Worm (Caenorhabditis elegans) whole organism, midembryonic: Measurements from ENCODE around the gene igeg-1.

Experiments used
- T22C8.4 ChIP-seq: fragments of 200-800 bp; sonication (Bioruptor generic); IDR thresholded peaks from 2 replicates; pipeline ENCODE4 v1.3.6; 2022; ENCODE audit warnings: missing genetic modification characterization, missing compliant biosample characterization
- cog-1 ChIP-seq: sonication (generic microtip); optimal IDR thresholded peaks from 2 replicates; lab custom pipeline; 2016; ENCODE audit warnings: missing genetic modification characterization, missing compliant biosample characterization
- flt-1 ChIP-seq: fragments of 200-800 bp; sonication (Bioruptor generic); IDR thresholded peaks from 2 replicates; pipeline ENCODE4 v1.3.6; 2022; ENCODE audit warnings: missing genetic modification characterization, missing compliant biosample characterization
- klf-2 ChIP-seq: fragments of 200-800 bp; sonication (Bioruptor generic); conservative IDR thresholded peaks from 2 replicates; pipeline ENCODE4 v1.3.6; 2022; ENCODE audit warnings: missing genetic modification reagents, missing genetic modification characterization, missing compliant biosample characterization
- med-1 ChIP-seq: sonication (generic microtip); optimal IDR thresholded peaks from 2 replicates; lab custom pipeline; 2017; ENCODE audit warnings: missing genetic modification characterization, mild to moderate bottlenecking, missing compliant biosample characterization, antibody characterized with exemption, missing genetic modification reagents; ENCODE audit not compliant: insufficient read depth
- ref-1 ChIP-seq: fragments of 200-800 bp; sonication (Bioruptor generic); conservative IDR thresholded peaks from 2 replicates; pipeline ENCODE4 v1.3.6; 2022; ENCODE audit warnings: missing genetic modification reagents, missing genetic modification characterization, missing compliant biosample characterization
- tab-1 ChIP-seq: fragments of 200-800 bp; sonication (Bioruptor generic); IDR thresholded peaks from 2 replicates; pipeline ENCODE4 v1.3.6; 2022; ENCODE audit warnings: missing genetic modification characterization, missing compliant biosample characterization
- ztf-23 ChIP-seq: fragments of 200-800 bp; sonication (Bioruptor generic); IDR thresholded peaks from 2 replicates; pipeline ENCODE4 v1.3.6; 2022; ENCODE audit warnings: missing genetic modification reagents, missing genetic modification characterization, missing compliant biosample characterization
- ztf-29 ChIP-seq: fragments of 200-800 bp; sonication (Bioruptor generic); IDR thresholded peaks from 2 replicates; pipeline ENCODE4 v1.3.6; 2022; ENCODE audit warnings: missing genetic modification reagents, missing genetic modification characterization, missing compliant biosample characterization

The igeg-1 gene

ce11 chrIV:4611740-4612139 is 49.3 kb downstream of the igeg-1 start:
- TF ChIP-seq flt-1 (no peak), T22C8.4 (GFP tag; lab: Robert Waterston, UW) (no peak), ref-1 (GFP tag; lab: Robert Waterston, UW) (no peak), tab-1 (GFP tag; lab: Robert Waterston, UW) (no peak), cog-1 (tag; lab: Kevin White, UChicago) (no peak), ztf-29 (GFP tag; lab: Robert Waterston, UW) (no peak), klf-2 (GFP tag; lab: Robert Waterston, UW) (no peak), med-1 (GFP tag; lab: Kevin White, UChicago) (no peak), ztf-23 (GFP tag; lab: Robert Waterston, UW) (no peak)

ce11 chrIV:4612597-4612996 is 50.1 kb downstream of the igeg-1 start:
- TF ChIP-seq ztf-23 (GFP tag; lab: Robert Waterston, UW) (no peak), tab-1 (GFP tag; lab: Robert Waterston, UW) (no peak), med-1 (GFP tag; lab: Kevin White, UChicago) (no peak), ref-1 (GFP tag; lab: Robert Waterston, UW) (no peak), T22C8.4 (GFP tag; lab: Robert Waterston, UW) (no peak), cog-1 (tag; lab: Kevin White, UChicago) (no peak), klf-2 (GFP tag; lab: Robert Waterston, UW) (no peak), ztf-29 (GFP tag; lab: Robert Waterston, UW) (no peak), flt-1 (no peak)

ce11 chrIV:4613516-4613915 is 51.1 kb downstream of the igeg-1 start:
- no peak for TF ChIP-seq tab-1 (GFP tag; lab: Robert Waterston, UW)
- TF ChIP-seq ztf-23 (GFP tag; lab: Robert Waterston, UW) = no peak
- TF ChIP-seq med-1 (GFP tag; lab: Kevin White, UChicago) = no peak
- no peak for TF ChIP-seq flt-1
- TF ChIP-seq ref-1 (GFP tag; lab: Robert Waterston, UW) = no peak
- no peak for TF ChIP-seq cog-1 (tag; lab: Kevin White, UChicago)
- no peak for TF ChIP-seq T22C8.4 (GFP tag; lab: Robert Waterston, UW)
- TF ChIP-seq klf-2 (GFP tag; lab: Robert Waterston, UW) = no peak
